Fruit fly (Drosophila melanogaster) whole organism, wandering third instar larva: Measurements from ENCODE around the gene fzr.

ENCODE experiments used
- HLH106 ChIP-seq: fragments of 200-800 bp; optimal IDR thresholded peaks from 3 replicates; lab custom pipeline; 2019; ENCODE audit warnings: missing biosample characterization, mild to moderate bottlenecking, missing genetic modification characterization, moderate library complexity
- Hnf4 ChIP-seq: fragments of 200-800 bp; sonication (Bioruptor generic); optimal IDR thresholded peaks from 2 replicates; lab custom pipeline; 2016; ENCODE audit warnings: missing biosample characterization, mild to moderate bottlenecking, missing genetic modification characterization
- Sp1 ChIP-seq: fragments of 200-800 bp; sonication (Bioruptor generic); optimal IDR thresholded peaks from 3 replicates; lab custom pipeline; 2019; ENCODE audit warnings: missing biosample characterization, mild to moderate bottlenecking, missing genetic modification characterization, moderate library complexity
- h ChIP-seq: fragments of 200-800 bp; sonication (Bioruptor generic); optimal IDR thresholded peaks from 3 replicates; lab custom pipeline; 2016; ENCODE audit warnings: missing biosample characterization, mild to moderate bottlenecking, missing genetic modification characterization
- psq ChIP-seq: fragments of 200-800 bp; sonication (Bioruptor generic); optimal IDR thresholded peaks from 3 replicates; lab custom pipeline; 2017; ENCODE audit warnings: missing biosample characterization, mild to moderate bottlenecking, missing genetic modification characterization, moderate library complexity

DNA sequence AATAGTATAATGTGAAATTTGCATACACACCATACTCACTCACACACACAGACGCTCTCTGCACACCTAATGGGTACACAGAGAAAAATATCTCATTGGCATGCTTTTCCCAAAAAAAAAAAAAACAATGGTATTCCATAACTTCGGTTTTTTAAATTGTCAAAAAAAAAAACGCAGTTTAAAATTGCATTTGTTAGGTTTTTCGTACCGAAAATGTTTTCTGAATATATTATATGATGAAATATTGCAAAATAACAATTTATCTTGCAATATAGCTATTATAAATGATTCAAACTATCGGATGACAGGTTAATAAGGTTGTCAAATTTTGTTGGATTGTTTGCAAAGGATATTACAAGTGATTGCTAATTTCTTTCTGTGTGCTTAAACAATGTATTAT, 20.4 kb upstream of the fzr start:
- peak; percentile 7 for TF ChIP-seq h (GFP tag; lab: Kevin White, UChicago)
- TF ChIP-seq HLH106 (tag; lab: Kevin White, UChicago) = peak; percentile 6
- no peak for TF ChIP-seq psq (GFP tag; lab: Kevin White, UChicago)
- TF ChIP-seq Hnf4 = no peak
- no peak for TF ChIP-seq Sp1 (GFP tag; lab: Kevin White, UChicago)
